Fruit fly (Drosophila melanogaster): ENCODE measurements around the gene CG14834.

CG14834 gene

DNA sequence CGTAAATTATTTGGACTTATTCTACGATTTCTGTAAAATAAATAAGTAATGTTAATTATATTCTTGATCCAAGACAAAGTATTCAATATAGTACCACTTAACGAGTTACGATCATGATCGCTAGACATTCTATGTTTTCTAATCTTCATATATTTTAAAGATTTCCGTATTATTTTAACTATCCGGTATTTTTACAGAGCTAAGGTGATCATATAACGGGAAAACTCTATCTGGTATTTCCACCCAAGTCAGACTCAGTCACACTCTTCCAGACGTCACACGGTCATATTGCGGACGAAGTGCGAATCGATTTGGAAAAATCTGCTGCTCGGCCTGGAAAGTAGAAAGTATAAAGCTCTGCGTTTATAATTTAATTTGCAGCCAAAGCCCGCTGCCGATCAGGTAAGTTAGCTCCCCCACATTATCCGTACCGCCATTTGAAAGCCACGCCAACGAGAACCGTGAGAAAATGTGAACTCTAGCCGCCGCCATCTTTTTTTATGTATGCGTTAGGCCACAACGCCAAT lies 7.6 kb downstream of the CG14834 start, which contains the start of the genes lark and eco:
Gene lark (plus strand): TSS at position 51 of the 527 bp plus-strand sequence.
Gene eco (minus strand): TSS at position 125 of the 527 bp plus-strand sequence.
- TF ChIP-seq Sin3A (optimal IDR thresholded peaks at IDR 0.05) = no peak

DNA sequence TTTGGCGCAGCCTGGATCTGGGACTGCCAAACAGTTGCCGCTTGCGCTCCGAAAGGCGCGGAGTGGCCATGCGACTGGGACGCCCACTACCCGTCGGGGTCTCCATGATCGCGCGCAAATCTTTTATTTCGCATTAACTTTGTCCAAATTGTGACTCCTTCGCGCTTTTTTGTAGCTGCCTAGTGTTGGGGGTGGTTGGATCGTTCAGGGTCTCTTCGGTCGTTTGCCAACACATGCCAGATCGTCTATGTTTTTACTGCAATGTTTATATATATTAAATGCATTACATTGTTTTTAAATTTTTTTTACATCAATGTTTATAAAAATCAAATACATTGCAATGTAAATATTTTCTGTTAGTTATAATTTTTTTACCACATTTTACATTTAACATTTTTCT lies 8.1 kb downstream of the CG14834 start:
- TF ChIP-seq h (optimal IDR thresholded peaks at IDR 0.05) = no peak
- TF ChIP-seq insv (optimal IDR thresholded peaks at IDR 0.05) = no peak
- TF ChIP-seq psq (optimal IDR thresholded peaks at IDR 0.05) = no peak

dm6 chr3L:7334990-7335389 lies 11.9 kb downstream of the CG14834 start, which contains the start of the genes wrm1 and wrm2:
TSS of gene wrm1 (minus strand) at chr3L:7335226.
TSS of gene wrm2 (minus strand) at chr3L:7335226.
- TF ChIP-seq ttk (optimal IDR thresholded peaks at IDR 0.05) (no peak), h (optimal IDR thresholded peaks at IDR 0.05) (no peak), Myc (optimal IDR thresholded peaks at IDR 0.05) (no peak)

DNA sequence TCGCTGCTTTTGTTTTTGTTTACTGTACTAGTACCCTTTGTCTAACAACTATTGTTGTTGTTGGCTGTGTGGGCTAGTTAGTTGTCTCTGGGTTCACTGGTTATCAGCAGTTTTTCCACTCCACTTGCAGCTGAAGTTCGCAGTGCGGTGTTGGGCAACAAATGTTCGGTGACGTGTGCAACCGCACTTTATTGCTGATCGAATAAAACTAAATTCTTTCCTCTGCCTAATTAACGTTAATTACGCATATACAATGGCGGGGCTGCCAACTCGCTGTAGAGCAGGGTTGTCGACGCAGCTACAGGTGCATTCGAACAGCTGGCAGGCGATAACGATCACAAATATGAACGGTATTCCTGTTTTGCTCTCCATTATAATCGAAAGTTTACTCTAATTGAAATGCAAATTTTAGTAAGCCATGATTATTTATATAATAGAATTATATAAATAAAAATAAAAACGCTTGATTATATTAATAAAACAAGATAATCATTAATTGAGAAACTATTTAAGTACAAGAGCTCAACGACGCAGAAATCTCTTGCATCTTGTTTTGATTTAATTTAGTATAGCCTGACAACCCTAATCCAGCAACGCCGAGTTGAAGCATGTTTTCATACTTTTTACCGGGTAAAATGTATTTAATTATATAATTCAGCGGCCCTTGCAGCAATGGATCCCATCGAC lies 18.2 kb downstream of the CG14834 start, which contains the start of the genes mrva, CG42307 and mus312:
Gene mrva (minus strand): TSS at position 276 of the 687 bp plus-strand sequence.
Gene CG42307 (plus strand): TSS at position 566 of the 687 bp plus-strand sequence.
Gene mus312 (plus strand): TSS at position 566 of the 687 bp plus-strand sequence.
- TF ChIP-seq Sin3A (optimal IDR thresholded peaks at IDR 0.05) (no peak), psq (optimal IDR thresholded peaks at IDR 0.05) (no peak), h (optimal IDR thresholded peaks at IDR 0.05) (no peak), insv (optimal IDR thresholded peaks at IDR 0.05) (no peak), Myc (optimal IDR thresholded peaks at IDR 0.05) (no peak), ttk (optimal IDR thresholded peaks at IDR 0.05) (no peak)

dm6 chr3L:7326676-7327075 lies 20.2 kb downstream of the CG14834 start:
- TF ChIP-seq Myc (optimal IDR thresholded peaks at IDR 0.05) (no peak), ttk (optimal IDR thresholded peaks at IDR 0.05) (no peak), Sin3A (optimal IDR thresholded peaks at IDR 0.05) (no peak), insv (optimal IDR thresholded peaks at IDR 0.05) (no peak), psq (optimal IDR thresholded peaks at IDR 0.05) (no peak), h (optimal IDR thresholded peaks at IDR 0.05) (no peak)

- no peak for TF ChIP-seq Sin3A (optimal IDR thresholded peaks at IDR 0.05)
- TF ChIP-seq insv (optimal IDR thresholded peaks at IDR 0.05) = no peak
- no peak for TF ChIP-seq psq (optimal IDR thresholded peaks at IDR 0.05)
- no peak for TF ChIP-seq h (optimal IDR thresholded peaks at IDR 0.05)
- no peak for TF ChIP-seq ttk (optimal IDR thresholded peaks at IDR 0.05)
- TF ChIP-seq Myc (optimal IDR thresholded peaks at IDR 0.05) = no peak
These were observed 23.6 kb downstream of the CG14834 start, which contains the start of the genes RhoGEF4 and Rint1 for dm6 chr3L:7323348-7323747. TSS of gene RhoGEF4 (minus strand) at chr3L:7323411. TSS of gene Rint1 (plus strand) at chr3L:7323619.

- TF ChIP-seq Myc (optimal IDR thresholded peaks at IDR 0.05) = no peak
- TF ChIP-seq insv (optimal IDR thresholded peaks at IDR 0.05) = no peak
- no peak for TF ChIP-seq h (optimal IDR thresholded peaks at IDR 0.05)
- TF ChIP-seq ttk (optimal IDR thresholded peaks at IDR 0.05) = no peak
- no peak for TF ChIP-seq Sin3A (optimal IDR thresholded peaks at IDR 0.05)
- no peak for TF ChIP-seq psq (optimal IDR thresholded peaks at IDR 0.05)
These were observed 27.2 kb downstream of the CG14834 start, which contains the start of gene CG8607 for dm6 chr3L:7319768-7320167. TSS of gene CG8607 (plus strand) at chr3L:7320068.

DNA sequence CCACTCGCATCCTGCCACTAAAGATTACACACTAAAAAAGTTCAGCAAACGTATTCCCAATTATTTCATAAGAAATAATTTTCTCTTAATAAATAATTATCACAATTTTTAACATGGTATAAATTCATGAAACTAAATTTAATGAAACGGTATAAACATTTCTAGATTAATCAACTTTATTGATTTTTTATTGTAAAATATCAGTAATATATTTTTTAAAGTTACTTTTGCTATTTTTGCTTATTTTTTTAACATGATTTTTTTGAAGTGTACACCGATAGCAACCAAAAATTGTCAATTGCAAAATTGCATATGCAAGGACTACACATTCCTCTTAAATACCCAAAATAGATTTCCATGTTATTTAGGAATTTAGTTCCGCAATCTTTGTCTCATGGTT lies 32.8 kb downstream of the CG14834 start:
- TF ChIP-seq insv (optimal IDR thresholded peaks at IDR 0.05) = no peak
- TF ChIP-seq psq (optimal IDR thresholded peaks at IDR 0.05) = no peak
- TF ChIP-seq ttk (optimal IDR thresholded peaks at IDR 0.05) = no peak

dm6 chr3L:7313559-7314132 lies 33.3 kb downstream of the CG14834 start:
- TF ChIP-seq ttk (optimal IDR thresholded peaks at IDR 0.05) (no peak), Myc (optimal IDR thresholded peaks at IDR 0.05) (no peak), h (optimal IDR thresholded peaks at IDR 0.05) (no peak), Sin3A (optimal IDR thresholded peaks at IDR 0.05) (no peak), psq (optimal IDR thresholded peaks at IDR 0.05) (no peak), insv (optimal IDR thresholded peaks at IDR 0.05) (no peak)

DNA sequence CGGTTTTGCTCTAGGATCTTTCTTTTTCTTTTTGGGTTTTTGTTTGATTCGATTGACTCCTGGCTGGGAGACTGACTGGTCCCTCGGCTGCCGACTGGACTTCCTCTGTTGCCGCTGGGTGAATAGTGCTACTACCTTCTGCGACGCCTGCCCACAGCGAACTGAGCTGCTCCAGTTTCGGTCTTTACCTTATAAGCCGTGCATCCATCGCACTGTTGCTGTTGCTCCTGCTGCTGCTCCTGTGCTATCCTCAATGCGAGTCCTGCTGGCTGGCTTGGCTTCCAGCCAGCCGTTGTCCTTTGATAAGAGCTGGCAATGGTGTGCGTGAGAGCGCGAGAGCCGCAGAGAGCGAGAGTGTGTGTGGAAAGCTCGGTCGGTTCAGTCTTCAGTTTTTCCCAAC lies 34.2 kb downstream of the CG14834 start, which contains the start of gene unc-13-4A:
Gene unc-13-4A (minus strand): TSS at position 143 of the 400 bp plus-strand sequence.
- TF ChIP-seq Sin3A (optimal IDR thresholded peaks at IDR 0.05) (no peak), h (optimal IDR thresholded peaks at IDR 0.05) (no peak)

dm6 chr3L:7300660-7301059 lies 46.3 kb downstream of the CG14834 start:
- TF ChIP-seq psq (optimal IDR thresholded peaks at IDR 0.05) (no peak), Sin3A (optimal IDR thresholded peaks at IDR 0.05) (no peak), ttk (optimal IDR thresholded peaks at IDR 0.05) (no peak), h (optimal IDR thresholded peaks at IDR 0.05) (no peak), insv (optimal IDR thresholded peaks at IDR 0.05) (no peak), Myc (optimal IDR thresholded peaks at IDR 0.05) (no peak)
